Fruit fly (Drosophila melanogaster) whole organism, prepupa: ENCODE results near the gene VGlut.

Experiments used
- CG11294 ChIP-seq: fragments of 200-800 bp; sonication (Bioruptor generic); IDR thresholded peaks from 2 replicates; pipeline ENCODE4 v1.3.6; 2022; ENCODE audit warnings: missing biosample characterization, missing genetic modification characterization
- CG11902 ChIP-seq: fragments of 200-800 bp; sonication (Bioruptor generic); optimal IDR thresholded peaks from 3 replicates; lab custom pipeline; 2016; ENCODE audit warnings: missing biosample characterization, missing genetic modification characterization
- CG15336 ChIP-seq: fragments of 200-800 bp; sonication (Bioruptor generic); IDR thresholded peaks from 2 replicates; pipeline ENCODE4 v1.3.6; 2022; ENCODE audit warnings: missing biosample characterization, missing genetic modification characterization
- CG1621 ChIP-seq: fragments of 200-800 bp; sonication (Bioruptor generic); optimal IDR thresholded peaks from 3 replicates; lab custom pipeline; 2018; ENCODE audit warnings: missing biosample characterization, mild to moderate bottlenecking, missing genetic modification characterization
- CG31627 ChIP-seq: fragments of 200-800 bp; sonication (Bioruptor generic); optimal IDR thresholded peaks from 3 replicates; lab custom pipeline; 2016; ENCODE audit warnings: missing biosample characterization, missing genetic modification characterization
- CG3919 ChIP-seq: fragments of 200-800 bp; sonication (Bioruptor generic); optimal IDR thresholded peaks from 3 replicates; lab custom pipeline; 2016; ENCODE audit warnings: missing biosample characterization, missing genetic modification characterization
- CG4318 ChIP-seq: fragments of 200-800 bp; sonication (Bioruptor generic); optimal IDR thresholded peaks from 3 replicates; lab custom pipeline; 2017; ENCODE audit warnings: missing biosample characterization, mild to moderate bottlenecking, missing genetic modification characterization
- CG6163 ChIP-seq: fragments of 200-800 bp; sonication (Bioruptor generic); IDR thresholded peaks from 3 replicates; pipeline ENCODE4 v1.3.6; 2022; ENCODE audit warnings: missing biosample characterization, missing genetic modification characterization
- CG6276 ChIP-seq: fragments of 200-800 bp; sonication (Bioruptor generic); optimal IDR thresholded peaks from 2 replicates; lab custom pipeline; 2017; ENCODE audit warnings: missing biosample characterization, mild to moderate bottlenecking, missing genetic modification characterization
- CG6792 ChIP-seq: fragments of 200-800 bp; sonication (Bioruptor generic); optimal IDR thresholded peaks from 3 replicates; lab custom pipeline; 2016; ENCODE audit warnings: missing biosample characterization, missing genetic modification characterization
- CG6854 ChIP-seq: fragments of 200-800 bp; sonication (Bioruptor generic); optimal IDR thresholded peaks from 2 replicates; lab custom pipeline; 2017; ENCODE audit warnings: missing biosample characterization, mild to moderate bottlenecking, missing genetic modification characterization
- CG8119 ChIP-seq: fragments of 200-800 bp; sonication (Bioruptor generic); IDR thresholded peaks from 3 replicates; pipeline ENCODE4 v1.3.6; 2022; ENCODE audit warnings: missing biosample characterization, missing genetic modification characterization
- CG8319 ChIP-seq: fragments of 200-800 bp; sonication (Bioruptor generic); optimal IDR thresholded peaks from 3 replicates; lab custom pipeline; 2016; ENCODE audit warnings: missing biosample characterization, missing genetic modification characterization
- CG8632 ChIP-seq: fragments of 200-800 bp; sonication (Bioruptor generic); optimal IDR thresholded peaks from 3 replicates; lab custom pipeline; 2016; ENCODE audit warnings: missing biosample characterization, missing genetic modification characterization
- CG9139 ChIP-seq: fragments of 200-800 bp; sonication (Bioruptor generic); optimal IDR thresholded peaks from 3 replicates; lab custom pipeline; 2017; ENCODE audit warnings: missing biosample characterization, mild to moderate bottlenecking, missing genetic modification characterization
- Eip75B ChIP-seq: fragments of 200-800 bp; sonication (Bioruptor generic); optimal IDR thresholded peaks from 3 replicates; lab custom pipeline; 2016; ENCODE audit warnings: missing biosample characterization, missing genetic modification characterization
- Eip78C ChIP-seq: fragments of 200-800 bp; sonication (Bioruptor generic); peaks from one replicate; lab custom pipeline; 2016; ENCODE audit warnings: missing biosample characterization, missing genetic modification characterization
- Eip93F ChIP-seq: fragments of 200-800 bp; sonication (Bioruptor generic); optimal IDR thresholded peaks from 2 replicates; lab custom pipeline; 2016; ENCODE audit warnings: missing biosample characterization, mild to moderate bottlenecking, missing genetic modification characterization
- Ets96B ChIP-seq: fragments of 200-800 bp; optimal IDR thresholded peaks from 2 replicates; lab custom pipeline; 2019; ENCODE audit warnings: missing biosample characterization, mild to moderate bottlenecking, missing genetic modification characterization, moderate library complexity
- Gug ChIP-seq: fragments of 200-800 bp; sonication (Bioruptor generic); IDR thresholded peaks from 2 replicates; pipeline ENCODE4 v1.3.6; 2022; ENCODE audit warnings: missing biosample characterization, missing genetic modification characterization
- Hr4 ChIP-seq: fragments of 200-800 bp; sonication (Bioruptor generic); optimal IDR thresholded peaks from 3 replicates; lab custom pipeline; 2016; ENCODE audit warnings: missing biosample characterization, missing genetic modification characterization
- Lpt ChIP-seq: fragments of 200-800 bp; sonication (Bioruptor generic); optimal IDR thresholded peaks from 3 replicates; lab custom pipeline; 2016; ENCODE audit warnings: missing biosample characterization, missing genetic modification characterization
- Met ChIP-seq: fragments of 200-800 bp; sonication (Bioruptor generic); optimal IDR thresholded peaks from 3 replicates; lab custom pipeline; 2016; ENCODE audit warnings: missing biosample characterization, missing genetic modification characterization
- OdsH ChIP-seq: fragments of 200-800 bp; sonication (Bioruptor generic); optimal IDR thresholded peaks from 3 replicates; lab custom pipeline; 2016; ENCODE audit warnings: missing biosample characterization, missing genetic modification characterization
- Sox102F ChIP-seq: fragments of 200-800 bp; sonication (Bioruptor generic); optimal IDR thresholded peaks from 2 replicates; lab custom pipeline; 2016; ENCODE audit warnings: missing biosample characterization, mild to moderate bottlenecking, missing genetic modification characterization
- Sox14 ChIP-seq: fragments of 200-800 bp; sonication (Bioruptor generic); optimal IDR thresholded peaks from 3 replicates; lab custom pipeline; 2016; ENCODE audit warnings: missing biosample characterization, missing genetic modification characterization
- cyc ChIP-seq: fragments of 200-800 bp; sonication (Bioruptor generic); optimal IDR thresholded peaks from 3 replicates; lab custom pipeline; 2016; ENCODE audit warnings: missing biosample characterization, missing genetic modification characterization
- dac ChIP-seq: fragments of 200-800 bp; sonication (Bioruptor generic); optimal IDR thresholded peaks from 2 replicates; lab custom pipeline; 2017; ENCODE audit warnings: missing biosample characterization, mild to moderate bottlenecking, missing genetic modification characterization
- dsx ChIP-seq: fragments of 200-800 bp; optimal IDR thresholded peaks from 3 replicates; lab custom pipeline; 2019; ENCODE audit warnings: missing biosample characterization, mild to moderate bottlenecking, missing genetic modification characterization, moderate library complexity; ENCODE audit not compliant: poor library complexity, severe bottlenecking
- eg ChIP-seq: fragments of 200-800 bp; sonication (Bioruptor generic); IDR thresholded peaks from 3 replicates; pipeline ENCODE4 v1.3.6; 2022; ENCODE audit warnings: missing biosample characterization, missing genetic modification characterization
- fd59A ChIP-seq: fragments of 200-800 bp; sonication (Bioruptor generic); optimal IDR thresholded peaks from 2 replicates; lab custom pipeline; 2017; ENCODE audit warnings: missing biosample characterization, mild to moderate bottlenecking, missing genetic modification characterization, missing genetic modification reagents
- fd85E ChIP-seq: fragments of 200-800 bp; sonication (Bioruptor generic); optimal IDR thresholded peaks from 3 replicates; lab custom pipeline; 2016; ENCODE audit warnings: missing biosample characterization, missing genetic modification characterization
- fkh ChIP-seq: fragments of 200-800 bp; sonication (Bioruptor generic); optimal IDR thresholded peaks from 3 replicates; lab custom pipeline; 2017; ENCODE audit warnings: missing biosample characterization, mild to moderate bottlenecking, missing genetic modification characterization, moderate library complexity
- lz ChIP-seq: fragments of 200-800 bp; sonication (Bioruptor generic); optimal IDR thresholded peaks from 3 replicates; lab custom pipeline; 2016; ENCODE audit warnings: missing biosample characterization, missing genetic modification characterization
- net ChIP-seq: fragments of 200-800 bp; sonication (Bioruptor generic); optimal IDR thresholded peaks from 3 replicates; lab custom pipeline; 2016; ENCODE audit warnings: missing biosample characterization, missing genetic modification characterization
- spab ChIP-seq: fragments of 200-800 bp; sonication (Bioruptor generic); optimal IDR thresholded peaks from 2 replicates; lab custom pipeline; 2017; ENCODE audit warnings: missing biosample characterization, mild to moderate bottlenecking, missing genetic modification characterization, missing genetic modification reagents
- ss ChIP-seq, 2 experiments: fragments of 200-800 bp; sonication (Bioruptor generic); optimal IDR thresholded peaks; 2 replicates in 1 of 2; 3 replicates in 1 of 2; lab custom pipeline; 2017 to 2018; ENCODE audit warnings: mild to moderate bottlenecking in 2 of 2, missing biosample characterization in 2 of 2, missing genetic modification characterization in 2 of 2, moderate library complexity in 1 of 2
- svp ChIP-seq: fragments of 200-800 bp; sonication (Bioruptor generic); peaks from one replicate; lab custom pipeline; 2016; ENCODE audit warnings: missing biosample characterization, missing genetic modification characterization
- topi ChIP-seq: fragments of 200-800 bp; sonication (Bioruptor generic); optimal IDR thresholded peaks from 3 replicates; lab custom pipeline; 2016; ENCODE audit warnings: missing biosample characterization, missing genetic modification characterization

Gene VGlut

dm6 chr2L:2363626-2364147 is 36.4 kb upstream of the VGlut start (continued):
- TF ChIP-seq Sox102F (peak; percentile 92), CG3919 (GFP tag; lab: Kevin White, UChicago) (peak; percentile 95), CG9139 (GFP tag; lab: Kevin White, UChicago) (peak; percentile 97), Gug (GFP tag; lab: Robert Waterston, UW) (peak; percentile 94), svp (GFP tag; lab: Kevin White, UChicago) (peak; percentile 97), fd85E (GFP tag; lab: Kevin White, UChicago) (peak; percentile 69), CG4318 (GFP tag; lab: Kevin White, UChicago) (peak; percentile 91), fd59A (GFP tag; lab: Kevin White, UChicago) (peak; percentile 87), Eip75B (GFP tag; lab: Kevin White, UChicago) (peak; percentile 96)

DNA sequence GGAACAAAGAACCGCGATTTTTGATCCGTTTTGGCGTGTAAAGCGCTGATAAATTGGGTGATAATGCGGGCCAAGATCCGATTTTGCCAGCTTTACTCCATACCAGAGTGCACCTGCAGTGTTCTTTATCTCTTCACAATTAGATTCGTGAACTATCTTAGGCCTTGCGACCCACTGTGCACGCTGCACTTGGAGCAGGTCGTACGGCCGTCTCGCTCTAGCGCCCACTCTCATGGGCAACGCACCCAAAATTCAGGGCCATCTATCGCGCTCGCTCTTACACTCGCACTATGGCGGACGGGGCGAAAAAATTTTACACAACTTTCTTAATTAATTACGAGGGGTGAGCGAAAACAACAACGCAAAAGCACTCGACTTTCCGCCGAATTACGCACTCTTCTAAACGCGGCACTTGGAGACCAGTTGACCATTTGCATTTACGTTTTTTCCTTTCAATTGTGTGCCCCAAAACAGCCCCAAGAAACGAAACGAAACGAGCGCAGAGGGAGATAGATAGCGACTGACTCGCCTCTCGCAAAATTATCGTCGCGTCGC is 35.8 kb upstream of the VGlut start:
- TF ChIP-seq CG15336 (GFP tag; lab: Robert Waterston, UW) (0 out of 2 replicates have a peak, but pooled peaks have one; percentile 7), svp (GFP tag; lab: Kevin White, UChicago) (peak; percentile 85), CG11902 (GFP tag; lab: Kevin White, UChicago) (no peak), CG6163 (GFP tag; lab: Robert Waterston, UW) (peak; percentile 18; the same call in 1 of the 3 replicates), Sox14 (peak; percentile 84)

DNA sequence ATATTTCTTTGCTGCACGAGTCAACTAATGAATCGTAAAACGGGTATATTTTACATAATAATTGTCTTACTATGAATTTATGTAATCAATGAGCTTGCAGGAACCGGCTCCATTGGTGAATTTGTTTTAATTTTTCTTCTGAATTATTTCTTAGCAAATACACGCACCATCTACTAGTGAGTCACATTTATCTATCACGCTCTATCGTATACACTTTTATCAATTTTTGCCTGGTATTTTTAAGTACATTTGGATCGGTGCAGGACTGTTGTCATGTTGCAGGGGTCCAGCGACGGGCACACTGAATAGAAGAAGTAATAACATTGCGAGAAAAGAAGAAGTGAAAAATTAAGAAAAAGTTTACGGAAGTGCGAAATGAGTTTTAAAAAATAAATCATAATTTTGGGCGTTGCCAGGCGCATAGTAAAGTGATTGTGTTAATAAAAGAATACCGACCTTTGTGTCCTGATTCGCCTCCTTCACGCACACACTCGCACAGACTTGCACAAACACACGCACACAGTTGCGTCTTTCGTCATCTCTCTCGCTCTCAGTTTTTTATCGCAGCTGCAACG is 34.9 kb upstream of the VGlut start, which contains the start of the genes Rab5 and Axud1:
Gene Rab5 (minus strand): TSS at position 197 of the 575 bp plus-strand sequence.
Gene Axud1 (plus strand): TSS at position 269 of the 575 bp plus-strand sequence.
- TF ChIP-seq eg (GFP tag; lab: Robert Waterston, UW) = peak; percentile 68; the same call in 2 of the 3 replicates
- TF ChIP-seq net (GFP tag; lab: Kevin White, UChicago) = peak; percentile 14
- no peak for TF ChIP-seq CG8319 (GFP tag; lab: Kevin White, UChicago)
- TF ChIP-seq CG6854 (GFP tag; lab: Kevin White, UChicago) = peak; percentile 52
- peak; percentile 6 for TF ChIP-seq cyc (GFP tag; lab: Kevin White, UChicago)
- TF ChIP-seq CG15336 (GFP tag; lab: Robert Waterston, UW) = peak; percentile 71
- TF ChIP-seq CG6792 = no peak
- peak; percentile 5 to 10 for TF ChIP-seq ss (GFP tag; optimal IDR thresholded peaks at IDR 0.05; lab: Kevin White, UChicago)
- TF ChIP-seq Ets96B (tag; lab: Kevin White, UChicago) = no peak
- TF ChIP-seq CG9139 (GFP tag; lab: Kevin White, UChicago) = peak; percentile 39
- TF ChIP-seq CG8119 (GFP tag; lab: Robert Waterston, UW) = peak; percentile 33; the same call in 2 of the 3 replicates
- TF ChIP-seq fd59A (GFP tag; lab: Kevin White, UChicago) = no peak
- TF ChIP-seq fkh (GFP tag; lab: Kevin White, UChicago) = peak; percentile 17
- no peak for TF ChIP-seq topi (GFP tag; lab: Kevin White, UChicago)
- no peak for TF ChIP-seq CG1621 (tag; lab: Kevin White, UChicago)
- TF ChIP-seq Lpt (GFP tag; lab: Kevin White, UChicago) = no peak
- TF ChIP-seq Sox102F = no peak
- TF ChIP-seq CG6163 (GFP tag; lab: Robert Waterston, UW) = peak; percentile 56; the same call in 2 of the 3 replicates
- TF ChIP-seq CG31627 (GFP tag; lab: Kevin White, UChicago) = no peak
- peak; percentile 55 for TF ChIP-seq Eip78C (GFP tag; lab: Kevin White, UChicago)
- peak; percentile 61 for TF ChIP-seq svp (GFP tag; lab: Kevin White, UChicago)
- peak; percentile 6 for TF ChIP-seq CG3919 (GFP tag; lab: Kevin White, UChicago)
- TF ChIP-seq dac (GFP tag; lab: Kevin White, UChicago) = no peak
- TF ChIP-seq CG6276 (GFP tag; lab: Kevin White, UChicago) = peak; percentile 22

dm6 chr2L:2365655-2366214 is 34.4 kb upstream of the VGlut start:
- TF ChIP-seq svp (GFP tag; lab: Kevin White, UChicago) = peak; percentile 65
- TF ChIP-seq CG3919 (GFP tag; lab: Kevin White, UChicago) = no peak
- no peak for TF ChIP-seq CG11294 (GFP tag; lab: Robert Waterston, UW)
- TF ChIP-seq Met = peak; percentile 50
- peak; percentile 54 for TF ChIP-seq CG8632 (GFP tag; lab: Kevin White, UChicago)
- no peak for TF ChIP-seq dsx (GFP tag; lab: Kevin White, UChicago)
- peak; percentile 40 for TF ChIP-seq OdsH (GFP tag; lab: Kevin White, UChicago)
- no peak for TF ChIP-seq fd59A (GFP tag; lab: Kevin White, UChicago)
- TF ChIP-seq cyc (GFP tag; lab: Kevin White, UChicago) = peak; percentile 14
- TF ChIP-seq spab (GFP tag; lab: Kevin White, UChicago) = peak; percentile 39
- no peak for TF ChIP-seq CG6163 (GFP tag; lab: Robert Waterston, UW)
- no peak for TF ChIP-seq ss (GFP tag; optimal IDR thresholded peaks at IDR 0.05; lab: Kevin White, UChicago)
- no peak for TF ChIP-seq Eip93F
- no peak for TF ChIP-seq fkh (GFP tag; lab: Kevin White, UChicago)
- TF ChIP-seq lz (GFP tag; lab: Kevin White, UChicago) = peak; percentile 41
- no peak for TF ChIP-seq fd85E (GFP tag; lab: Kevin White, UChicago)
- TF ChIP-seq Hr4 (GFP tag; lab: Kevin White, UChicago) = peak; percentile 37
- no peak for TF ChIP-seq CG4318 (GFP tag; lab: Kevin White, UChicago)
- TF ChIP-seq Gug (GFP tag; lab: Robert Waterston, UW) = no peak
- peak; percentile 25 for TF ChIP-seq CG6792
- TF ChIP-seq dac (GFP tag; lab: Kevin White, UChicago) = no peak
- TF ChIP-seq CG6854 (GFP tag; lab: Kevin White, UChicago) = no peak
- peak; percentile 30; the same call in 1 of the 3 replicates for TF ChIP-seq CG8119 (GFP tag; lab: Robert Waterston, UW)
